Fruit fly (Drosophila melanogaster): ENCODE data around the gene CG8945.
A peak's percentile ranks its signal among the peaks of the same experiment; 100 is the strongest.

The CG8945 gene

dm6 chrX:17125017-17125821 is 37.7 kb upstream of the CG8945 start (continued):
- TF ChIP-seq CG17912 (GFP tag; optimal IDR thresholded peaks at IDR 0.05) (no peak), CG10147 (GFP tag; optimal IDR thresholded peaks at IDR 0.05) (peak; percentile 72), CG31441 (GFP tag; IDR thresholded peaks at IDR 0.05) (peak; percentile 80), CG6654 (GFP tag; optimal IDR thresholded peaks at IDR 0.05) (peak; percentile 40), Taf1 (GFP tag; IDR thresholded peaks at IDR 0.05) (0 out of 2 replicates have a peak, but pooled peaks have one; percentile 19), CG14860 (GFP tag; IDR thresholded peaks at IDR 0.05; ENCODE audit: partially characterized antibody) (peak; percentile 87), CG10565 (GFP tag; optimal IDR thresholded peaks at IDR 0.05) (no peak), CG10267 (tag; optimal IDR thresholded peaks at IDR 0.05) (peak; percentile 42), prd (optimal IDR thresholded peaks at IDR 0.05) (no peak), prd (GFP tag; IDR thresholded peaks at IDR 0.05) (peak; percentile 65), Side (GFP tag; optimal IDR thresholded peaks at IDR 0.05) (peak; percentile 26), hth (optimal IDR thresholded peaks at IDR 0.05) (no peak), bowl (GFP tag; IDR thresholded peaks at IDR 0.05) (peak; percentile 70), disco-r (GFP tag; optimal IDR thresholded peaks at IDR 0.05) (no peak), lola (GFP tag; optimal IDR thresholded peaks at IDR 0.05) (peak in 1 of 3 experiments; percentile 61), CG7786 (GFP tag; optimal IDR thresholded peaks at IDR 0.05) (peak; percentile 13), zfh2 (GFP tag; optimal IDR thresholded peaks at IDR 0.05) (peak; percentile 58), CG1792 (GFP tag; optimal IDR thresholded peaks at IDR 0.05) (no peak), dmrt11E (tag; optimal IDR thresholded peaks at IDR 0.05) (peak; percentile 41), HmgZ (tag; optimal IDR thresholded peaks at IDR 0.05) (peak; percentile 22), CHES-1-like (GFP tag; optimal IDR thresholded peaks at IDR 0.05) (peak; percentile 38), Dek (tag; optimal IDR thresholded peaks at IDR 0.05) (peak; percentile 47), so (GFP tag; IDR thresholded peaks at IDR 0.05) (peak; percentile 65), D (optimal IDR thresholded peaks at IDR 0.05) (no peak), D (GFP tag; optimal IDR thresholded peaks at IDR 0.05) (peak; percentile 42), wor (GFP tag; IDR thresholded peaks at IDR 0.05) (peak; percentile 46), otp (GFP tag; IDR thresholded peaks at IDR 0.05) (peak; percentile 37; the same call in 1 of the 3 replicates), CG2712 (tag; optimal IDR thresholded peaks at IDR 0.05) (peak; percentile 71), CG30020 (tag; optimal IDR thresholded peaks at IDR 0.05) (no peak), pfk (GFP tag; optimal IDR thresholded peaks at IDR 0.05) (no peak), yki (optimal IDR thresholded peaks at IDR 0.05) (no peak), her (GFP tag; optimal IDR thresholded peaks at IDR 0.05) (peak; percentile 17), trem (tag; optimal IDR thresholded peaks at IDR 0.05) (peak; percentile 47), NK7.1 (GFP tag; optimal IDR thresholded peaks at IDR 0.05) (no peak), org-1 (GFP tag; optimal IDR thresholded peaks at IDR 0.05) (peak; percentile 51), CG4424 (GFP tag; optimal IDR thresholded peaks at IDR 0.05) (peak; percentile 60), cato (GFP tag; optimal IDR thresholded peaks at IDR 0.05; ENCODE audit: borderline replicate concordance) (no peak), ara (GFP tag; IDR thresholded peaks at IDR 0.05) (peak; percentile 39; the same call in 1 of the 2 replicates), Sry-β (GFP tag; optimal IDR thresholded peaks at IDR 0.05) (peak; percentile 52), sqz (GFP tag; optimal IDR thresholded peaks at IDR 0.05) (peak; percentile 100), CG4617 (GFP tag; optimal IDR thresholded peaks at IDR 0.05; ENCODE audit: borderline replicate concordance) (no peak), CG17612 (GFP tag; IDR thresholded peaks at IDR 0.05) (peak; percentile 39; the same call in 1 of the 2 replicates), pb (GFP tag; optimal IDR thresholded peaks at IDR 0.05) (no peak), MTF-1 (GFP tag; optimal IDR thresholded peaks at IDR 0.05; ENCODE audit: borderline replicate concordance) (peak; percentile 34), CG7963 (GFP tag; IDR thresholded peaks at IDR 0.05; ENCODE audit: partially characterized antibody) (peak; percentile 65), Awh (GFP tag; IDR thresholded peaks at IDR 0.05) (peak; percentile 56; the same call in 1 of the 2 replicates), CG9437 (GFP tag; optimal IDR thresholded peaks at IDR 0.05) (peak; percentile 13), CG3163 (GFP tag; optimal IDR thresholded peaks at IDR 0.05) (peak; percentile 39), fru (optimal IDR thresholded peaks at IDR 0.05) (no peak), vnd (GFP tag; IDR thresholded peaks at IDR 0.05; ENCODE audit: partially characterized antibody) (peak; percentile 92)
